Fruit fly (Drosophila melanogaster): Measurements from ENCODE around the gene CG11342.

DNA sequence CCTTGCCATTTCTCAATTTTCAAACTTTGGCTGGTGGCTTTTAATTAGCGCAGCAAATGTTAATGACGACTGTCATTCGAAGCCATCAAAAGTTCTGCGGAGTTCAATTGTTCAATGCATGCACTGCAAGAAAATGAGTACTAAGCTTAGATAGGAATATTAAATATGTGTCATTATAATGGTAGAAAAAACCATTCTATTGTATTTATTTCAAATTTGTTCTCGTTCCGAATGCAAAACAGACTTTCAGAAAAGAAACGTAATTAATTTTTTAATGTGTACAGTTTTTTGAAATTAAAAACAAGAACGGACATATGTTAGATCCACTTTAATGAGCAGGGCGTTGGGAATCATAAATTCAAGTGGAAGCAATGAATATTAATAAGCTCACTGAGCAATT lies 21.8 kb upstream of the CG11342 start:
- TF ChIP-seq CG14711 (tag; optimal IDR thresholded peaks at IDR 0.05) (no peak), bab1 (GFP tag; optimal IDR thresholded peaks at IDR 0.05) (no peak), Crg-1 (GFP tag; optimal IDR thresholded peaks at IDR 0.05) (no peak), Clk (GFP tag; optimal IDR thresholded peaks at IDR 0.05) (no peak), CG7045 (GFP tag; optimal IDR thresholded peaks at IDR 0.05) (no peak), ovo (GFP tag; optimal IDR thresholded peaks at IDR 0.05) (no peak), cic (GFP tag; optimal IDR thresholded peaks at IDR 0.05) (no peak), CG11617 (GFP tag; optimal IDR thresholded peaks at IDR 0.05) (no peak), tj (GFP tag; optimal IDR thresholded peaks at IDR 0.05) (no peak), CG1620 (GFP tag; optimal IDR thresholded peaks at IDR 0.05) (no peak), CG7101 (tag; optimal IDR thresholded peaks at IDR 0.05) (no peak), CG33017 (tag; optimal IDR thresholded peaks at IDR 0.05) (no peak), kay (GFP tag; ENCODE audit: borderline replicate concordance) (no peak), toe (GFP tag; optimal IDR thresholded peaks at IDR 0.05) (no peak)
